Worm (Caenorhabditis elegans) whole organism, mixed stage, embryonic: Measurements from ENCODE around the gene C34F11.8.

Experiments
- ceh-39 ChIP-seq: fragments of 150-350 bp; optimal IDR thresholded peaks from 2 replicates; lab custom pipeline; 2014; ENCODE audit warnings: missing biosample characterization, missing genetic modification characterization
- lin-13 ChIP-seq: fragments of 150-350 bp; optimal IDR thresholded peaks from 2 replicates; lab custom pipeline; 2014; ENCODE audit warnings: missing biosample characterization, missing genetic modification characterization
- nhr-2 ChIP-seq: fragments of 150-350 bp; optimal IDR thresholded peaks from 2 replicates; lab custom pipeline; 2014; ENCODE audit warnings: missing biosample characterization, missing genetic modification characterization
- nhr-237 ChIP-seq: fragments of 150-350 bp; optimal IDR thresholded peaks from 2 replicates; lab custom pipeline; 2014; ENCODE audit warnings: missing biosample characterization, missing genetic modification characterization
- nhr-28 ChIP-seq: fragments of 150-350 bp; optimal IDR thresholded peaks from 2 replicates; lab custom pipeline; 2014; ENCODE audit warnings: missing biosample characterization, missing genetic modification characterization
- nhr-76 ChIP-seq: sonication (generic microtip); optimal IDR thresholded peaks from 2 replicates; lab custom pipeline; 2017; ENCODE audit warnings: missing biosample characterization, missing genetic modification characterization
- snpc-4 ChIP-seq: fragments of 150-350 bp; optimal IDR thresholded peaks from 2 replicates; lab custom pipeline; 2014; ENCODE audit warnings: missing biosample characterization, missing genetic modification characterization
- sptf-1 ChIP-seq: sonication (generic microtip); optimal IDR thresholded peaks from 2 replicates; lab custom pipeline; 2017; ENCODE audit warnings: mild to moderate bottlenecking, missing genetic modification characterization, moderate library complexity, missing compliant biosample characterization
- tbx-8 ChIP-seq: fragments of 200-800 bp; sonication (Bioruptor generic); optimal IDR thresholded peaks from 2 replicates; lab custom pipeline; 2018; ENCODE audit warnings: mild to moderate bottlenecking, missing genetic modification characterization, moderate library complexity, missing compliant biosample characterization
- unc-39 ChIP-seq: fragments of 150-350 bp; optimal IDR thresholded peaks from 2 replicates; lab custom pipeline; 2014; ENCODE audit warnings: missing biosample characterization, missing genetic modification characterization
- unc-62 ChIP-seq: fragments of 150-350 bp; optimal IDR thresholded peaks from 2 replicates; lab custom pipeline; 2014; ENCODE audit warnings: missing biosample characterization, missing genetic modification reagents, missing genetic modification characterization

DNA sequence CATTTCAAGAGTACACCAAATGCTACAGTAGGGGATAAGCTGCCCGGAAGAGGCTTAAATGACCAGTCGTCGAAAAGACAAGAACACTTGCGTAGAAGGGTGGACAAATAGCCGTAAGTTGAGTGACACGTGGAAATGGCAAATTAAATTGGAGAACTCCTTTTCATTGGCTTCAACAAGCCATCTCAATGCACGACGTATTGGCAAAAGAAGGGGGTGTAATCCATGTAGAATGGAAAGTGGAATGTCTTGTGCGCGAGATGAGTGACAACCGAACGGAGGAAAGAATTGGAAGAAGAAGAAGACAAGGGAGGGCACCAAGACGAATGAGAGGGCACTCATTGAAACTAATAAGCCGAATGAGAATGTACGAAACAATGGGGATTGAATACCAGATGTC lies 17.9 kb upstream of the C34F11.8 start:
- TF ChIP-seq nhr-237 (tag; lab: Kevin White, UChicago), result no peak
- TF ChIP-seq unc-39 (tag; lab: Kevin White, UChicago), result no peak
- TF ChIP-seq ceh-39 (tag; lab: Kevin White, UChicago), result no peak
- TF ChIP-seq unc-62 (GFP tag; lab: Kevin White, UChicago), result peak; percentile 68
- TF ChIP-seq sptf-1, result no peak
- TF ChIP-seq tbx-8 (GFP tag; lab: Kevin White, UChicago), result no peak
- TF ChIP-seq lin-13 (tag; lab: Kevin White, UChicago), result no peak
- TF ChIP-seq nhr-2, result no peak
- no peak for TF ChIP-seq nhr-28 (tag; lab: Kevin White, UChicago)
- TF ChIP-seq snpc-4 (tag; lab: Kevin White, UChicago), result no peak
- no peak for TF ChIP-seq nhr-76
